Worm (Caenorhabditis elegans) whole organism, L1 larva: ENCODE measurements around the gene B0365.9.

Experiments used
- C16A3.4 ChIP-seq: fragments of 150-350 bp; optimal IDR thresholded peaks from 2 replicates; lab custom pipeline; 2014; ENCODE audit warnings: missing biosample characterization, missing genetic modification characterization
- C34B4.2 ChIP-seq: sonication (generic microtip); optimal IDR thresholded peaks from 2 replicates; lab custom pipeline; 2017; ENCODE audit warnings: mild to moderate bottlenecking, missing genetic modification characterization, missing compliant biosample characterization
- F16B12.6 ChIP-seq: fragments of 150-350 bp; optimal IDR thresholded peaks from 2 replicates; lab custom pipeline; 2014; ENCODE audit warnings: missing biosample characterization, missing genetic modification characterization
- aly-2 ChIP-seq: fragments of 150-350 bp; optimal IDR thresholded peaks from 2 replicates; lab custom pipeline; 2014; ENCODE audit warnings: missing biosample characterization, missing genetic modification characterization
- ama-1 ChIP-seq: fragments of 150-350 bp; optimal IDR thresholded peaks from 2 replicates; lab custom pipeline; 2014
- blmp-1 ChIP-seq: fragments of 150-350 bp; optimal IDR thresholded peaks from 2 replicates; lab custom pipeline; 2014; ENCODE audit warnings: missing biosample characterization, missing genetic modification characterization
- ceh-82 ChIP-seq, 3 experiments: fragments of 150-350 bp in 1 of 3; sonication (generic microtip) in 2 of 3; optimal IDR thresholded peaks; 2 replicates each; lab custom pipeline; 2014 to 2017; ENCODE audit warnings: missing biosample characterization in 3 of 3, missing genetic modification characterization in 3 of 3
- ceh-88 ChIP-seq: fragments of 200-800 bp; sonication (Bioruptor generic); IDR thresholded peaks from 2 replicates; pipeline ENCODE4 v1.3.6; 2022; ENCODE audit warnings: missing genetic modification characterization, missing compliant biosample characterization
- ceh-90 ChIP-seq: sonication (generic microtip); optimal IDR thresholded peaks from 2 replicates; lab custom pipeline; 2016; ENCODE audit warnings: missing genetic modification characterization, missing compliant biosample characterization
- dpl-1 ChIP-seq, 3 experiments: fragments of 150-350 bp in 2 of 3; sonication (generic microtip) in 1 of 3; optimal IDR thresholded peaks; 2 replicates each; lab custom pipeline; 2014 to 2017; ENCODE audit warnings: missing biosample characterization in 3 of 3, missing genetic modification characterization in 3 of 3, missing genetic modification reagents in 3 of 3
- efl-1 ChIP-seq, 4 experiments: fragments of 150-350 bp; optimal IDR thresholded peaks in 3 of 4; peaks in 1 of 4; 1 replicate in 1 of 4; 2 replicates in 3 of 4; lab custom pipeline; 2014; ENCODE audit warnings: missing biosample characterization in 2 of 4, missing genetic modification characterization in 2 of 4, missing genetic modification reagents in 2 of 4
- egl-13 ChIP-seq: sonication (generic microtip); optimal IDR thresholded peaks from 2 replicates; lab custom pipeline; 2016; ENCODE audit warnings: missing genotype, missing genetic modification reagents, missing genetic modification characterization, missing compliant biosample characterization
- elt-2 ChIP-seq: sonication (generic microtip); optimal IDR thresholded peaks from 2 replicates; lab custom pipeline; 2016; ENCODE audit warnings: missing genetic modification characterization, mild to moderate bottlenecking, inconsistent platforms, missing compliant biosample characterization, missing genetic modification reagents
- elt-3 ChIP-seq, 6 experiments: fragments of 150-350 bp in 1 of 6; sonication (generic microtip); optimal IDR thresholded peaks; 2 replicates each; lab custom pipeline; 2017 to 2018; ENCODE audit warnings: missing biosample characterization in 6 of 6, missing genetic modification characterization in 6 of 6, inconsistent platforms in 1 of 6
- fkh-10 ChIP-seq: sonication (generic microtip); optimal IDR thresholded peaks from 2 replicates; lab custom pipeline; 2017; ENCODE audit warnings: missing biosample characterization, missing genetic modification reagents, missing genetic modification characterization
- fos-1 ChIP-seq: fragments of 150-350 bp; optimal IDR thresholded peaks from 2 replicates; lab custom pipeline; 2014; ENCODE audit warnings: missing biosample characterization, missing genetic modification characterization
- grh-1 ChIP-seq: fragments of 200-800 bp; sonication (Bioruptor generic); IDR thresholded peaks from 2 replicates; pipeline ENCODE4 v1.3.6; 2022; ENCODE audit warnings: missing genetic modification reagents, missing genetic modification characterization, missing compliant biosample characterization
- hlh-17 ChIP-seq: fragments of 200-800 bp; sonication (Bioruptor generic); optimal IDR thresholded peaks from 2 replicates; lab custom pipeline; 2018; ENCODE audit warnings: missing genetic modification characterization, mild to moderate bottlenecking, missing compliant biosample characterization, moderate library complexity, borderline replicate concordance
- irx-1 ChIP-seq: sonication (generic microtip); optimal IDR thresholded peaks from 2 replicates; lab custom pipeline; 2016; ENCODE audit warnings: missing genetic modification characterization, missing compliant biosample characterization
- isw-1 ChIP-seq: fragments of 200-800 bp; sonication (Bioruptor generic); IDR thresholded peaks from 2 replicates; pipeline ENCODE4 v1.3.6; 2022; ENCODE audit warnings: missing genetic modification characterization, missing compliant biosample characterization
- lin-13 ChIP-seq: fragments of 150-350 bp; optimal IDR thresholded peaks from 2 replicates; lab custom pipeline; 2014; ENCODE audit warnings: missing biosample characterization, missing genetic modification reagents, missing genetic modification characterization
- lin-15B ChIP-seq: fragments of 150-350 bp; sonication (generic microtip); optimal IDR thresholded peaks from 3 replicates; lab custom pipeline; 2014; ENCODE audit warnings: missing biosample characterization, missing genetic modification characterization
- lin-35 ChIP-seq, 2 experiments: fragments of 150-350 bp; optimal IDR thresholded peaks; 2 replicates each; lab custom pipeline; 2014; ENCODE audit warnings: missing biosample characterization in 2 of 2, missing genetic modification characterization in 2 of 2, missing genetic modification reagents in 2 of 2
- mef-2 ChIP-seq: fragments of 150-350 bp; optimal IDR thresholded peaks from 2 replicates; lab custom pipeline; 2014; ENCODE audit warnings: missing biosample characterization, missing genetic modification characterization
- mep-1 ChIP-seq: fragments of 150-350 bp; optimal IDR thresholded peaks from 2 replicates; lab custom pipeline; 2014; ENCODE audit warnings: missing biosample characterization, missing genetic modification characterization
- nhr-20 ChIP-seq: sonication (generic microtip); optimal IDR thresholded peaks from 2 replicates; lab custom pipeline; 2016; ENCODE audit warnings: mild to moderate bottlenecking, missing genetic modification characterization, missing compliant biosample characterization
- nhr-47 ChIP-seq: sonication (generic microtip); optimal IDR thresholded peaks from 2 replicates; lab custom pipeline; 2016; ENCODE audit warnings: mild to moderate bottlenecking, missing genetic modification characterization, moderate library complexity, missing compliant biosample characterization
- nhr-71 ChIP-seq: sonication (generic microtip); optimal IDR thresholded peaks from 2 replicates; lab custom pipeline; 2016; ENCODE audit warnings: mild to moderate bottlenecking, missing genetic modification characterization, moderate library complexity, missing compliant biosample characterization
- nhr-76 ChIP-seq: sonication (generic microtip); optimal IDR thresholded peaks from 2 replicates; lab custom pipeline; 2017; ENCODE audit warnings: missing biosample characterization, missing genetic modification characterization
- nhr-77 ChIP-seq: fragments of 150-350 bp; optimal IDR thresholded peaks from 2 replicates; lab custom pipeline; 2014; ENCODE audit warnings: missing biosample characterization, missing genetic modification characterization
- pax-3 ChIP-seq: fragments of 200-800 bp; sonication (Bioruptor generic); optimal IDR thresholded peaks from 2 replicates; lab custom pipeline; 2018; ENCODE audit warnings: mild to moderate bottlenecking, missing genetic modification characterization, moderate library complexity, missing compliant biosample characterization
- rnt-1 ChIP-seq: sonication (generic microtip); optimal IDR thresholded peaks from 2 replicates; lab custom pipeline; 2016; ENCODE audit warnings: mild to moderate bottlenecking, missing genetic modification characterization, moderate library complexity, missing compliant biosample characterization
- skn-1 ChIP-seq: fragments of 150-350 bp; optimal IDR thresholded peaks from 2 replicates; lab custom pipeline; 2014; ENCODE audit warnings: missing biosample characterization, missing genetic modification characterization
- snu-23 ChIP-seq: sonication (generic microtip); optimal IDR thresholded peaks from 2 replicates; lab custom pipeline; 2016; ENCODE audit warnings: missing genetic modification characterization, missing compliant biosample characterization
- sox-4 ChIP-seq: sonication (generic microtip); optimal IDR thresholded peaks from 2 replicates; lab custom pipeline; 2016; ENCODE audit warnings: missing genetic modification characterization, missing compliant biosample characterization
- sptf-1 ChIP-seq: fragments of 150-350 bp; optimal IDR thresholded peaks from 2 replicates; lab custom pipeline; 2014; ENCODE audit warnings: missing biosample characterization, missing genetic modification characterization
- sup-37 ChIP-seq: fragments of 200-800 bp; sonication (Bioruptor generic); optimal IDR thresholded peaks from 2 replicates; lab custom pipeline; 2018; ENCODE audit warnings: mild to moderate bottlenecking, missing genetic modification characterization, missing compliant biosample characterization
- swsn-7 ChIP-seq: sonication (generic microtip); optimal IDR thresholded peaks from 2 replicates; lab custom pipeline; 2016; ENCODE audit warnings: missing genetic modification characterization, missing compliant biosample characterization
- tlp-1 ChIP-seq: fragments of 150-350 bp; optimal IDR thresholded peaks from 2 replicates; lab custom pipeline; 2014; ENCODE audit warnings: missing biosample characterization, missing genetic modification characterization
- unc-30 ChIP-seq: sonication (generic microtip); optimal IDR thresholded peaks from 2 replicates; lab custom pipeline; 2017; ENCODE audit warnings: missing biosample characterization, missing genetic modification characterization
- unc-62 ChIP-seq: fragments of 150-350 bp; optimal IDR thresholded peaks from 2 replicates; lab custom pipeline; 2014; ENCODE audit warnings: missing biosample characterization, missing genetic modification reagents, missing genetic modification characterization
- vab-15 ChIP-seq: sonication (generic microtip); optimal IDR thresholded peaks from 2 replicates; lab custom pipeline; 2017; ENCODE audit warnings: missing genotype, mild to moderate bottlenecking, missing genetic modification characterization, missing compliant biosample characterization
- ztf-11 ChIP-seq, 2 experiments: sonication (generic microtip); optimal IDR thresholded peaks; 2 replicates each; lab custom pipeline; 2016 to 2017; ENCODE audit warnings: missing genetic modification characterization in 2 of 2, missing biosample characterization in 1 of 2, missing compliant biosample characterization in 1 of 2

Gene B0365.9

DNA sequence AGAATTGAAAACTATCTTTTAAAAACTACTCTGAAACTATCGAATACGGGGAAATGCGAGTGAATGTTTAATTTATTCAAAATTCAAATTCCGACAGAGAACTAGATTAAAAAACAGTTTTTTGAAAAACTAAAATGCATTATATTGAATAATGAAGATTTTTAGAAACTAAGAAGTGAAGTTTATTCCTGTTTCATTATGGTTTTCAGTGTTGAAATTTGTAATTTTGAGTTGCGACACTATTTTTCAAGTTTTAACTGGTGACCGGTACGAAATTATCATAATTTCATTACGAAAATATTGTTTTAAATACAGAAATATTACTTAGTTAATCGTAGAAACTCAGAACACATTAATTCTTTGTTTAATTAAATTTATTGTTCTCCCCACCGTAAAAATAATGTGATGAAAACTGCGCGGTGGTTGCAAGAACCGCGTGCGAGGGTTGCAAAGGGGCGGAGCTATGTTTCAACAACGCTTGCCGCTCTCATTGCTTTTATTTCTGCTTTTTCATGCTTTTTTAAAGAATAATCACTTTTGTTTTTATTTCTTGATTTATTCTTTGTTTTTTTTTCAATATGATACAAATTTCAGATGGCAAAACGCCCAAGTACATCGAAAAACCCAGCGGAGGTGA is 42.9 kb upstream of the B0365.9 start, which contains the start of gene him-17 (continued):
- no peak for TF ChIP-seq fos-1 (tag; lab: Kevin White, UChicago)
- peak; percentile 6; the same call in 1 of the 2 replicates for TF ChIP-seq isw-1 (GFP tag; lab: Robert Waterston, UW)
- no peak for TF ChIP-seq ceh-88 (GFP tag; lab: Robert Waterston, UW)
- no peak for TF ChIP-seq ceh-90
- no peak for TF ChIP-seq C34B4.2 (tag; lab: Kevin White, UChicago)
- no peak for TF ChIP-seq fkh-10
- TF ChIP-seq pax-3 (tag; lab: Kevin White, UChicago) = peak; percentile 24
- TF ChIP-seq hlh-17 (GFP tag; lab: Kevin White, UChicago) = no peak
- TF ChIP-seq skn-1 (tag; lab: Kevin White, UChicago) = peak; percentile 55
- no peak for TF ChIP-seq lin-15B (tag; lab: Kevin White, UChicago)
- peak; percentile 23 for TF ChIP-seq lin-13 (GFP tag; lab: Kevin White, UChicago)
- TF ChIP-seq nhr-77 (tag; lab: Kevin White, UChicago) = no peak
- TF ChIP-seq lin-35 (GFP tag; optimal IDR thresholded peaks at IDR 0.05; lab: Kevin White, UChicago) = peak; percentile 9 to 28
- peak; percentile 50 for TF ChIP-seq C16A3.4 (tag; lab: Kevin White, UChicago)
- TF ChIP-seq egl-13 (tag; lab: Kevin White, UChicago) = peak; percentile 23
- TF ChIP-seq aly-2 = no peak
- TF ChIP-seq efl-1 (optimal IDR thresholded peaks at IDR 0.05; lab: Kevin White, UChicago) = peak; percentile 7 to 50
- peak; percentile 33 to 93 for TF ChIP-seq efl-1 (GFP tag; optimal IDR thresholded peaks at IDR 0.05 in 1 of 2; lab: Kevin White, UChicago)
- no peak for TF ChIP-seq irx-1
- no peak for TF ChIP-seq sox-4 (tag; lab: Kevin White, UChicago)
- TF ChIP-seq elt-2 (tag; lab: Kevin White, UChicago) = peak; percentile 36
- no peak for TF ChIP-seq mep-1 (tag; lab: Kevin White, UChicago)
- TF ChIP-seq grh-1 (GFP tag; lab: Robert Waterston, UW) = no peak
- no peak for TF ChIP-seq vab-15 (tag; lab: Kevin White, UChicago)
- peak; percentile 64 for TF ChIP-seq nhr-20 (tag; lab: Kevin White, UChicago)
- TF ChIP-seq nhr-71 = peak; percentile 70
- TF ChIP-seq blmp-1 (tag; lab: Kevin White, UChicago) = peak; percentile 52
- no peak for TF ChIP-seq sup-37
- TF ChIP-seq sptf-1 = no peak
- TF ChIP-seq swsn-7 = peak; percentile 70
- no peak for TF ChIP-seq ama-1
- no peak for TF ChIP-seq unc-30 (tag; lab: Kevin White, UChicago)
- no peak for TF ChIP-seq F16B12.6

- TF ChIP-seq nhr-47 (tag; lab: Kevin White, UChicago) (no peak), snu-23 (GFP tag; lab: Kevin White, UChicago) (no peak), unc-62 (GFP tag; lab: Kevin White, UChicago) (no peak), ceh-82 (tag; optimal IDR thresholded peaks at IDR 0.05; lab: Kevin White, UChicago) (no peak), dpl-1 (GFP tag; optimal IDR thresholded peaks at IDR 0.05; lab: Kevin White, UChicago) (no peak), grh-1 (GFP tag; lab: Robert Waterston, UW) (0 out of 2 replicates have a peak, but pooled peaks have one; percentile 17), mef-2 (no peak), rnt-1 (no peak), nhr-76 (tag; lab: Kevin White, UChicago) (no peak), ztf-11 (tag; optimal IDR thresholded peaks at IDR 0.05; lab: Kevin White, UChicago) (no peak), blmp-1 (tag; lab: Kevin White, UChicago) (peak; percentile 93), tlp-1 (tag; lab: Kevin White, UChicago) (no peak), elt-3 (tag; optimal IDR thresholded peaks at IDR 0.05; lab: Kevin White, UChicago) (peak in 5 of 6 experiments; percentile 34 to 86 (median 76)), efl-1 (optimal IDR thresholded peaks at IDR 0.05; lab: Kevin White, UChicago) (no peak), efl-1 (GFP tag; optimal IDR thresholded peaks at IDR 0.05 in 1 of 2; lab: Kevin White, UChicago) (no peak), fkh-10 (no peak)
Observed at ce11 chrV:13173718-13174117, 40.4 kb upstream of the B0365.9 start.
